Fruit fly (Drosophila melanogaster) whole organism, embryonic: ENCODE data around the gene CG15221.

Experiments used
- Adf1 ChIP-seq: fragments of 200-800 bp; sonication (Bioruptor generic); IDR thresholded peaks from 2 replicates; pipeline ENCODE4 v1.3.6; 2022; ENCODE audit warnings: missing biosample characterization, missing genetic modification characterization
- Atf3 ChIP-seq: fragments of 200-800 bp; sonication (Bioruptor generic); optimal IDR thresholded peaks from 3 replicates; lab custom pipeline; 2016; ENCODE audit warnings: missing biosample characterization, missing genetic modification characterization
- CG10147 ChIP-seq: fragments of 200-800 bp; sonication (Bioruptor generic); optimal IDR thresholded peaks from 2 replicates; lab custom pipeline; 2019; ENCODE audit warnings: missing biosample characterization, mild to moderate bottlenecking, missing genetic modification characterization, moderate library complexity
- CG1024 ChIP-seq: fragments of 200-800 bp; sonication (Bioruptor generic); IDR thresholded peaks from 2 replicates; pipeline ENCODE4 v1.3.6; 2022; ENCODE audit warnings: missing biosample characterization, missing genetic modification characterization
- CG10321 ChIP-seq: fragments of 200-800 bp; sonication (Bioruptor generic); IDR thresholded peaks from 2 replicates; pipeline ENCODE4 v1.3.6; 2022; ENCODE audit warnings: missing biosample characterization, missing genetic modification characterization
- CG11093 ChIP-seq: fragments of 200-800 bp; sonication (Bioruptor generic); IDR thresholded peaks from 3 replicates; pipeline ENCODE4 v1.3.6; 2022; ENCODE audit warnings: missing biosample characterization, missing genetic modification characterization
- CG11398 ChIP-seq: fragments of 200-800 bp; sonication (Bioruptor generic); optimal IDR thresholded peaks from 2 replicates; lab custom pipeline; 2016; ENCODE audit warnings: missing biosample characterization, missing genetic modification characterization
- CG12659 ChIP-seq: fragments of 200-800 bp; sonication (Bioruptor generic); optimal IDR thresholded peaks from 3 replicates; lab custom pipeline; 2017; ENCODE audit warnings: mild to moderate bottlenecking, missing biosample characterization, missing genetic modification reagents, missing genetic modification characterization
- CG12769 ChIP-seq: fragments of 200-800 bp; sonication (Bioruptor generic); optimal IDR thresholded peaks from 2 replicates; lab custom pipeline; 2019; ENCODE audit warnings: missing biosample characterization, mild to moderate bottlenecking, missing genetic modification characterization, moderate library complexity
- CG13424 ChIP-seq: fragments of 200-800 bp; sonication (Bioruptor generic); optimal IDR thresholded peaks from 2 replicates; lab custom pipeline; 2019; ENCODE audit warnings: missing biosample characterization, mild to moderate bottlenecking, missing genetic modification characterization, moderate library complexity
- CG1603 ChIP-seq: fragments of 200-800 bp; sonication (Bioruptor generic); optimal IDR thresholded peaks from 2 replicates; lab custom pipeline; 2019; ENCODE audit warnings: missing biosample characterization, mild to moderate bottlenecking, missing genetic modification characterization, moderate library complexity
- CG2129 ChIP-seq: fragments of 200-800 bp; sonication (Bioruptor generic); IDR thresholded peaks from 2 replicates; pipeline ENCODE4 v1.3.6; 2022; ENCODE audit warnings: missing biosample characterization, missing genetic modification characterization; ENCODE audit not compliant: partially characterized antibody
- CG2199 ChIP-seq: fragments of 200-800 bp; sonication (Bioruptor generic); IDR thresholded peaks from 3 replicates; pipeline ENCODE4 v1.3.6; 2022; ENCODE audit warnings: missing biosample characterization, missing genetic modification characterization
- CG32772 ChIP-seq: fragments of 200-800 bp; sonication (Bioruptor generic); IDR thresholded peaks from 2 replicates; pipeline ENCODE4 v1.3.6; 2022; ENCODE audit warnings: missing biosample characterization, missing genetic modification characterization
- CG3281 ChIP-seq: fragments of 200-800 bp; sonication (Bioruptor generic); optimal IDR thresholded peaks from 3 replicates; lab custom pipeline; 2017; ENCODE audit warnings: missing biosample characterization, mild to moderate bottlenecking, missing genetic modification characterization
- CG3995 ChIP-seq: fragments of 200-800 bp; sonication (Bioruptor generic); optimal IDR thresholded peaks from 3 replicates; lab custom pipeline; 2016; ENCODE audit warnings: missing biosample characterization, missing genetic modification characterization
- CG4328 ChIP-seq: fragments of 200-800 bp; sonication (Bioruptor generic); optimal IDR thresholded peaks from 3 replicates; lab custom pipeline; 2017; ENCODE audit warnings: missing biosample characterization, missing genetic modification reagents, missing genetic modification characterization
- CG5180 ChIP-seq: fragments of 200-800 bp; sonication (Bioruptor generic); optimal IDR thresholded peaks from 3 replicates; lab custom pipeline; 2017; ENCODE audit warnings: missing biosample characterization, missing genetic modification characterization, mild to moderate bottlenecking, moderate library complexity, missing genetic modification reagents
- CG8944 ChIP-seq: fragments of 200-800 bp; sonication (Bioruptor generic); optimal IDR thresholded peaks from 3 replicates; lab custom pipeline; 2016; ENCODE audit warnings: missing biosample characterization, missing genetic modification characterization
- CG9876 ChIP-seq: fragments of 200-800 bp; sonication (Bioruptor generic); optimal IDR thresholded peaks from 2 replicates; lab custom pipeline; 2016; ENCODE audit warnings: missing biosample characterization, missing genetic modification characterization
- CrebB ChIP-seq: fragments of 200-800 bp; sonication (Bioruptor generic); optimal IDR thresholded peaks from 3 replicates; lab custom pipeline; 2018; ENCODE audit warnings: missing biosample characterization, mild to moderate bottlenecking, missing genetic modification characterization
- Elba2 ChIP-seq: fragments of 200-800 bp; sonication (Bioruptor generic); optimal IDR thresholded peaks from 3 replicates; lab custom pipeline; 2016; ENCODE audit warnings: missing biosample characterization, missing genetic modification characterization
- HmgD ChIP-seq: fragments of 200-800 bp; sonication (Bioruptor generic); optimal IDR thresholded peaks from 3 replicates; lab custom pipeline; 2016; ENCODE audit warnings: missing biosample characterization, missing genetic modification characterization
- Oli ChIP-seq: fragments of 200-800 bp; sonication (Bioruptor generic); optimal IDR thresholded peaks from 2 replicates; lab custom pipeline; 2018; ENCODE audit warnings: missing biosample characterization, mild to moderate bottlenecking, missing genetic modification characterization, moderate library complexity
- Optix ChIP-seq: fragments of 200-800 bp; sonication (Bioruptor generic); IDR thresholded peaks from 3 replicates; pipeline ENCODE4 v1.3.6; 2022; ENCODE audit warnings: missing biosample characterization, missing genetic modification characterization
- Poxn ChIP-seq: fragments of 200-800 bp; sonication (Bioruptor generic); IDR thresholded peaks from 2 replicates; pipeline ENCODE4 v1.3.6; 2022; ENCODE audit warnings: missing biosample characterization, missing genetic modification characterization
- Rfx ChIP-seq: fragments of 200-800 bp; sonication (Bioruptor generic); IDR thresholded peaks from 2 replicates; pipeline ENCODE4 v1.3.6; 2022; ENCODE audit warnings: missing biosample characterization, missing genetic modification characterization
- Scr ChIP-seq: fragments of 200-800 bp; sonication (Bioruptor generic); IDR thresholded peaks from 2 replicates; pipeline ENCODE4 v1.3.6; 2022; ENCODE audit warnings: missing biosample characterization, missing genetic modification characterization; ENCODE audit not compliant: partially characterized antibody
- Sox100B ChIP-seq: fragments of 200-800 bp; sonication (Bioruptor generic); optimal IDR thresholded peaks from 3 replicates; lab custom pipeline; 2018; ENCODE audit warnings: missing biosample characterization, mild to moderate bottlenecking, missing genetic modification characterization
- Spps ChIP-seq: fragments of 200-800 bp; sonication (Bioruptor generic); optimal IDR thresholded peaks from 2 replicates; lab custom pipeline; 2018; ENCODE audit warnings: missing biosample characterization, mild to moderate bottlenecking, missing genetic modification characterization
- az2 ChIP-seq: fragments of 200-800 bp; sonication (Bioruptor generic); optimal IDR thresholded peaks from 3 replicates; lab custom pipeline; 2016; ENCODE audit warnings: missing biosample characterization, missing genetic modification characterization
- bab2 ChIP-seq: fragments of 200-800 bp; sonication (Bioruptor generic); optimal IDR thresholded peaks from 2 replicates; lab custom pipeline; 2016; ENCODE audit warnings: missing biosample characterization, missing genetic modification characterization
- bowl ChIP-seq: fragments of 200-800 bp; sonication (Bioruptor generic); IDR thresholded peaks from 2 replicates; pipeline ENCODE4 v1.3.6; 2022; ENCODE audit warnings: missing biosample characterization, missing genetic modification characterization
- bsh ChIP-seq, 2 experiments: fragments of 200-800 bp; sonication (Bioruptor generic); optimal IDR thresholded peaks; 2 replicates each; lab custom pipeline; 2017 to 2018; ENCODE audit warnings: mild to moderate bottlenecking in 2 of 2, missing biosample characterization in 2 of 2, missing genetic modification characterization in 2 of 2, moderate library complexity in 1 of 2
- cas ChIP-seq: fragments of 200-800 bp; sonication (Bioruptor generic); IDR thresholded peaks from 2 replicates; pipeline ENCODE4 v1.3.6; 2022; ENCODE audit warnings: missing biosample characterization, missing genetic modification characterization
- ems ChIP-seq: fragments of 200-800 bp; sonication (Bioruptor generic); optimal IDR thresholded peaks from 3 replicates; lab custom pipeline; 2016; ENCODE audit warnings: missing biosample characterization, missing genetic modification characterization
- esg ChIP-seq: fragments of 200-800 bp; sonication (Bioruptor generic); conservative IDR thresholded peaks from 2 replicates; pipeline ENCODE4 v1.3.6; 2022; ENCODE audit warnings: missing biosample characterization, missing genetic modification characterization
- eve ChIP-seq, 2 experiments: fragments of >200 bp; optimal IDR thresholded peaks; 2 replicates each; lab custom pipeline; 2017; ENCODE audit warnings: missing biosample characterization in 2 of 2, missing genetic modification characterization in 2 of 2
- eyg ChIP-seq: fragments of 200-800 bp; sonication (Bioruptor generic); optimal IDR thresholded peaks from 3 replicates; lab custom pipeline; 2016; ENCODE audit warnings: missing biosample characterization, missing genetic modification characterization
- gcm ChIP-seq: fragments of 200-800 bp; sonication (Bioruptor generic); optimal IDR thresholded peaks from 2 replicates; lab custom pipeline; 2019; ENCODE audit warnings: missing biosample characterization, mild to moderate bottlenecking, missing genetic modification characterization, moderate library complexity
- jing ChIP-seq: fragments of 200-800 bp; sonication (Bioruptor generic); optimal IDR thresholded peaks from 2 replicates; lab custom pipeline; 2018; ENCODE audit warnings: missing biosample characterization, mild to moderate bottlenecking, missing genetic modification characterization
- p53 ChIP-seq: fragments of 200-800 bp; sonication (Bioruptor generic); optimal IDR thresholded peaks from 2 replicates; lab custom pipeline; 2016; ENCODE audit warnings: missing biosample characterization, missing genetic modification characterization
- phol ChIP-seq: fragments of 200-800 bp; sonication (Bioruptor generic); optimal IDR thresholded peaks from 3 replicates; lab custom pipeline; 2018; ENCODE audit warnings: missing biosample characterization, mild to moderate bottlenecking, missing genetic modification characterization, moderate library complexity
- pnt ChIP-seq: fragments of 200-800 bp; sonication (Bioruptor generic); optimal IDR thresholded peaks from 3 replicates; lab custom pipeline; 2016; ENCODE audit warnings: missing biosample characterization, missing genetic modification characterization
- shn ChIP-seq: fragments of 200-800 bp; sonication (Bioruptor generic); optimal IDR thresholded peaks from 3 replicates; lab custom pipeline; 2016; ENCODE audit warnings: missing biosample characterization, missing genetic modification characterization
- tll ChIP-seq, 2 experiments: fragments of 200-800 bp in 1 of 2; fragments of >200 bp in 1 of 2; sonication (Bioruptor generic) in 1 of 2; optimal IDR thresholded peaks; 2 replicates each; lab custom pipeline; 2017 to 2019; ENCODE audit warnings: missing biosample characterization in 2 of 2, missing genetic modification characterization in 2 of 2, mild to moderate bottlenecking in 1 of 2, moderate library complexity in 1 of 2
- tup ChIP-seq: fragments of 200-800 bp; sonication (Bioruptor generic); optimal IDR thresholded peaks from 2 replicates; lab custom pipeline; 2016; ENCODE audit warnings: missing biosample characterization, mild to moderate bottlenecking, missing genetic modification characterization, moderate library complexity
- unpg ChIP-seq: fragments of 200-800 bp; sonication (Bioruptor generic); optimal IDR thresholded peaks from 3 replicates; lab custom pipeline; 2018; ENCODE audit warnings: missing biosample characterization, mild to moderate bottlenecking, missing genetic modification characterization, moderate library complexity
- wdn ChIP-seq: fragments of 200-800 bp; sonication (Bioruptor generic); IDR thresholded peaks from 2 replicates; pipeline ENCODE4 v1.3.6; 2022; ENCODE audit warnings: missing biosample characterization, missing genetic modification characterization
- wor ChIP-seq: fragments of 200-800 bp; sonication (Bioruptor generic); IDR thresholded peaks from 2 replicates; pipeline ENCODE4 v1.3.6; 2022; ENCODE audit warnings: missing biosample characterization, missing genetic modification characterization
- zfh1 ChIP-seq: fragments of 200-800 bp; sonication (Bioruptor generic); IDR thresholded peaks from 3 replicates; pipeline ENCODE4 v1.3.6; 2022; ENCODE audit warnings: missing biosample characterization, missing genetic modification characterization

Gene CG15221

DNA sequence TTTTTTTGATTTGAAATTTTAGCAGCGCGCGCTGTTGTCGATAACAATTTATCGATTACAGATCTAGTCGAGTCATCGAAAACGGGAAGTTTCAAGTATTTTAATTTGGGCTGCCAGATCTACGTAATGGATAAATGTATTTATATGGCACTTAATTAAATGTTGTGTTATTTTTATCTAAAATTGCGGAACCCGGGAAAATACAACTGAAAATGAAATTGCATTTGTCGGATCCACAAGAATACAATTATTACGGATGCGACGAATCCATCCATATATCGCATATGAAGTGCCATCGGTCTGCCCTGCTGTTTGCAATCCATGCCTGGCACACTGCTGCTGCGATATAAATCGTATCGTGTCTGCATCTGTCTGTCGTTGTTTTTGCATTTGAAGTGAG lies 3.9 kb upstream of the CG15221 start, which contains the start of gene Tango10 (continued):
- TF ChIP-seq Rfx (GFP tag; lab: Robert Waterston, UW) (peak; percentile 57; the same call in 1 of the 2 replicates), CG2199 (GFP tag; lab: Robert Waterston, UW) (no peak), CG10147 (GFP tag; lab: Kevin White, UChicago) (peak; percentile 47), jing (no peak), eyg (peak; percentile 5), esg (GFP tag; lab: Robert Waterston, UW) (peak; percentile 52; the same call in 1 of the 2 replicates), Poxn (GFP tag; lab: Robert Waterston, UW) (no peak), CG10321 (GFP tag; lab: Robert Waterston, UW) (no peak), CG11093 (GFP tag; lab: Robert Waterston, UW) (no peak), CG13424 (tag; lab: Kevin White, UChicago) (peak; percentile 81), CG8944 (no peak), CG12659 (GFP tag; lab: Kevin White, UChicago) (peak; percentile 75), tup (GFP tag; lab: Kevin White, UChicago) (no peak), unpg (peak; percentile 58), CG1603 (peak; percentile 79), CrebB (tag; lab: Kevin White, UChicago) (no peak), bsh (GFP tag; optimal IDR thresholded peaks at IDR 0.05; lab: Kevin White, UChicago) (peak in 1 of 2 experiments; percentile 20), CG12769 (no peak), CG4328 (GFP tag; lab: Kevin White, UChicago) (no peak), gcm (no peak), ems (GFP tag; lab: Kevin White, UChicago) (no peak), CG5180 (GFP tag; lab: Kevin White, UChicago) (no peak), CG32772 (GFP tag; lab: Robert Waterston, UW) (peak; percentile 43; the same call in 1 of the 2 replicates), bab2 (GFP tag; lab: Kevin White, UChicago) (no peak), eve (GFP tag; optimal IDR thresholded peaks at IDR 0.05; lab: Kevin White, UChicago) (no peak), Sox100B (GFP tag; lab: Kevin White, UChicago) (no peak), zfh1 (0 out of 3 replicates have a peak, but pooled peaks have one; percentile 16), phol (tag; lab: Kevin White, UChicago) (peak; percentile 86), Atf3 (no peak), CG3995 (peak; percentile 46), CG2129 (peak; percentile 59), pnt (GFP tag; lab: Kevin White, UChicago) (peak; percentile 21), Elba2 (GFP tag; lab: Kevin White, UChicago) (no peak), Adf1 (GFP tag; lab: Robert Waterston, UW) (no peak), CG3281 (GFP tag; lab: Kevin White, UChicago) (peak; percentile 61), CG11398 (no peak), tll (GFP tag; optimal IDR thresholded peaks at IDR 0.05; lab: Kevin White, UChicago) (no peak), az2 (GFP tag; lab: Kevin White, UChicago) (peak; percentile 29), bowl (GFP tag; lab: Robert Waterston, UW) (no peak), Oli (tag; lab: Kevin White, UChicago) (no peak), Scr (GFP tag; lab: Robert Waterston, UW) (peak; percentile 83), CG1024 (GFP tag; lab: Robert Waterston, UW) (no peak), Optix (peak; percentile 45; the same call in 1 of the 3 replicates), Spps (tag; lab: Kevin White, UChicago) (no peak), CG9876 (GFP tag; lab: Kevin White, UChicago) (peak; percentile 18), shn (GFP tag; lab: Kevin White, UChicago) (peak; percentile 19), HmgD (GFP tag; lab: Kevin White, UChicago) (peak; percentile 22), wor (peak; percentile 46; the same call in 1 of the 2 replicates), cas (GFP tag; lab: Robert Waterston, UW) (no peak), wdn (no peak), p53 (peak; percentile 30)
